Worm (Caenorhabditis elegans) whole organism, mixed stage, embryonic: Measurements from ENCODE around the gene clec-173.

Source experiments
- M03D4.4 ChIP-seq: sonication (generic microtip); optimal IDR thresholded peaks from 2 replicates; lab custom pipeline; 2017; ENCODE audit warnings: mild to moderate bottlenecking, missing genetic modification characterization, missing compliant biosample characterization
- bed-3 ChIP-seq: fragments of 200-800 bp; sonication (Bioruptor generic); optimal IDR thresholded peaks from 3 replicates; lab custom pipeline; 2018; ENCODE audit warnings: mild to moderate bottlenecking, missing genetic modification characterization, moderate library complexity, missing compliant biosample characterization
- blmp-1 ChIP-seq: fragments of 150-350 bp; optimal IDR thresholded peaks from 2 replicates; lab custom pipeline; 2014; ENCODE audit warnings: missing biosample characterization, missing genetic modification characterization
- ceh-39 ChIP-seq: fragments of 150-350 bp; optimal IDR thresholded peaks from 2 replicates; lab custom pipeline; 2014; ENCODE audit warnings: missing biosample characterization, missing genetic modification characterization
- ceh-43 ChIP-seq: fragments of 200-800 bp; sonication (Bioruptor generic); optimal IDR thresholded peaks from 2 replicates; lab custom pipeline; 2018; ENCODE audit warnings: mild to moderate bottlenecking, missing genetic modification characterization, moderate library complexity, missing compliant biosample characterization
- ceh-83 ChIP-seq: fragments of 200-800 bp; sonication (Bioruptor generic); optimal IDR thresholded peaks from 2 replicates; lab custom pipeline; 2018; ENCODE audit warnings: mild to moderate bottlenecking, missing genetic modification characterization, missing compliant biosample characterization
- cnd-1 ChIP-seq: fragments of 200-800 bp; sonication (Bioruptor generic); optimal IDR thresholded peaks from 2 replicates; lab custom pipeline; 2018; ENCODE audit warnings: mild to moderate bottlenecking, missing genetic modification characterization, missing compliant biosample characterization
- drap-1 ChIP-seq: fragments of 200-800 bp; sonication (Bioruptor generic); optimal IDR thresholded peaks from 3 replicates; lab custom pipeline; 2018; ENCODE audit warnings: mild to moderate bottlenecking, missing genetic modification characterization, missing compliant biosample characterization
- elt-1 ChIP-seq: sonication (generic microtip); optimal IDR thresholded peaks from 2 replicates; lab custom pipeline; 2017; ENCODE audit warnings: missing genetic modification characterization, mild to moderate bottlenecking, missing compliant biosample characterization, antibody characterized with exemption, moderate library complexity, borderline replicate concordance; ENCODE audit not compliant: insufficient read depth
- elt-3 ChIP-seq: fragments of 150-350 bp; optimal IDR thresholded peaks from 2 replicates; lab custom pipeline; 2014; ENCODE audit warnings: missing biosample characterization, missing genetic modification characterization
- flh-1 ChIP-seq: fragments of 200-800 bp; sonication (Bioruptor generic); optimal IDR thresholded peaks from 2 replicates; lab custom pipeline; 2018; ENCODE audit warnings: mild to moderate bottlenecking, missing genetic modification characterization, moderate library complexity, missing compliant biosample characterization
- ham-2 ChIP-seq: fragments of 200-800 bp; sonication (Bioruptor generic); optimal IDR thresholded peaks from 2 replicates; lab custom pipeline; 2018; ENCODE audit warnings: mild to moderate bottlenecking, missing genetic modification characterization, missing compliant biosample characterization
- hlh-1 ChIP-seq: fragments of 150-350 bp; optimal IDR thresholded peaks from 2 replicates; lab custom pipeline; 2014; ENCODE audit warnings: missing biosample characterization, missing genetic modification reagents, missing genetic modification characterization
- lin-13 ChIP-seq: fragments of 150-350 bp; optimal IDR thresholded peaks from 2 replicates; lab custom pipeline; 2014; ENCODE audit warnings: missing biosample characterization, missing genetic modification characterization
- lin-32 ChIP-seq: fragments of 200-800 bp; sonication (Bioruptor generic); optimal IDR thresholded peaks from 2 replicates; lab custom pipeline; 2018; ENCODE audit warnings: mild to moderate bottlenecking, missing genetic modification characterization, missing compliant biosample characterization
- lsy-2 ChIP-seq: fragments of 150-350 bp; optimal IDR thresholded peaks from 2 replicates; lab custom pipeline; 2014; ENCODE audit warnings: missing biosample characterization, missing genetic modification characterization
- mab-5 ChIP-seq: fragments of 150-350 bp; optimal IDR thresholded peaks from 2 replicates; lab custom pipeline; 2014; ENCODE audit warnings: missing biosample characterization, missing genetic modification characterization
- mls-2 ChIP-seq: sonication (generic microtip); optimal IDR thresholded peaks from 2 replicates; lab custom pipeline; 2016; ENCODE audit warnings: mild to moderate bottlenecking, missing genetic modification characterization, moderate library complexity, missing compliant biosample characterization
- nhr-12 ChIP-seq: fragments of 150-350 bp; optimal IDR thresholded peaks from 2 replicates; lab custom pipeline; 2014; ENCODE audit warnings: missing biosample characterization, missing genetic modification characterization
- nhr-2 ChIP-seq: fragments of 150-350 bp; optimal IDR thresholded peaks from 2 replicates; lab custom pipeline; 2014; ENCODE audit warnings: missing biosample characterization, missing genetic modification characterization
- nhr-28 ChIP-seq: fragments of 150-350 bp; optimal IDR thresholded peaks from 2 replicates; lab custom pipeline; 2014; ENCODE audit warnings: missing biosample characterization, missing genetic modification characterization
- nhr-76 ChIP-seq: sonication (generic microtip); optimal IDR thresholded peaks from 2 replicates; lab custom pipeline; 2017; ENCODE audit warnings: missing biosample characterization, missing genetic modification characterization
- pha-4 ChIP-seq: fragments of 150-350 bp; optimal IDR thresholded peaks from 2 replicates; lab custom pipeline; 2018; ENCODE audit warnings: missing biosample characterization, missing genetic modification reagents, missing genetic modification characterization
- sem-2 ChIP-seq: fragments of 200-800 bp; sonication (Bioruptor generic); optimal IDR thresholded peaks from 2 replicates; lab custom pipeline; 2018; ENCODE audit warnings: mild to moderate bottlenecking, missing genetic modification characterization, missing compliant biosample characterization
- snpc-4 ChIP-seq: fragments of 150-350 bp; optimal IDR thresholded peaks from 2 replicates; lab custom pipeline; 2014; ENCODE audit warnings: missing biosample characterization, missing genetic modification characterization
- tbx-8 ChIP-seq: fragments of 200-800 bp; sonication (Bioruptor generic); optimal IDR thresholded peaks from 2 replicates; lab custom pipeline; 2018; ENCODE audit warnings: mild to moderate bottlenecking, missing genetic modification characterization, moderate library complexity, missing compliant biosample characterization
- unc-39 ChIP-seq: fragments of 150-350 bp; optimal IDR thresholded peaks from 2 replicates; lab custom pipeline; 2014; ENCODE audit warnings: missing biosample characterization, missing genetic modification characterization
- unc-62 ChIP-seq: fragments of 150-350 bp; optimal IDR thresholded peaks from 2 replicates; lab custom pipeline; 2014; ENCODE audit warnings: missing biosample characterization, missing genetic modification reagents, missing genetic modification characterization
- zip-8 ChIP-seq: fragments of 150-350 bp; optimal IDR thresholded peaks from 2 replicates; lab custom pipeline; 2014; ENCODE audit warnings: missing biosample characterization, missing genetic modification characterization
- ztf-11 ChIP-seq: fragments of 150-350 bp; optimal IDR thresholded peaks from 2 replicates; lab custom pipeline; 2014; ENCODE audit warnings: missing biosample characterization, missing genetic modification characterization

The clec-173 gene

DNA sequence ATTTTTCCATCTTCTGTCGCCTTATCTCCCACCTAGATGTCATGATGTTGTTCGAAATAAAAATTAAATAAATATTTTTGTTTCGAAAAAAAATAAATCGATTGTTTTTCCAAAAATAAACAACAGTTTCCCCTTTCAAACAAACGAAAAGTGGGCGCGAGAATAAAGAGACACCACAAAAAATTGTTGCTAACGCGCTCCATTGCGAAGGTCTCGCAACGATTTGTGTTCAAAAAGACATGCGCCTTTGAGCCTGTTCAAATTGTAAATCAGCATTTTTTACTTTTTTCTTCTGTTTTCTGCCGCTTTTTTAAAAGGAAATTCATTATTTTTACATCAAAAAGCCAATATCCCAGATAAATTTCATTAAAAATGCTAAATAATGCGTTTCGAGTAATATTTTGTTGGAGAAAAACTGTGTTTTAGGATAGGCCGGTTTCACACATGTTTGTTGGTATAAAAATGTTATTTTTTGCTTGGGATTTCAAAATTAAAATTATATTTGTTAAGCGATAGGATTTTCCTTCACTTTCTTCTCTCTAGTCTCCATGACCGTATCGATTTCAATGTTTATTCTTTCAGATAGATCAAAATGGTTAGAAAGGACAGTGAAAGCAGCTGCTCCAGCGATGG is 27.2 kb upstream of the clec-173 start, which contains the start of gene W08E12.7 (continued):
- TF ChIP-seq zip-8 (tag; lab: Kevin White, UChicago) (no peak), nhr-76 (tag; lab: Kevin White, UChicago) (no peak), nhr-12 (tag; lab: Kevin White, UChicago) (no peak), blmp-1 (tag; lab: Kevin White, UChicago) (peak; percentile 45), elt-1 (tag; lab: Kevin White, UChicago) (no peak), M03D4.4 (peak; percentile 69)

DNA sequence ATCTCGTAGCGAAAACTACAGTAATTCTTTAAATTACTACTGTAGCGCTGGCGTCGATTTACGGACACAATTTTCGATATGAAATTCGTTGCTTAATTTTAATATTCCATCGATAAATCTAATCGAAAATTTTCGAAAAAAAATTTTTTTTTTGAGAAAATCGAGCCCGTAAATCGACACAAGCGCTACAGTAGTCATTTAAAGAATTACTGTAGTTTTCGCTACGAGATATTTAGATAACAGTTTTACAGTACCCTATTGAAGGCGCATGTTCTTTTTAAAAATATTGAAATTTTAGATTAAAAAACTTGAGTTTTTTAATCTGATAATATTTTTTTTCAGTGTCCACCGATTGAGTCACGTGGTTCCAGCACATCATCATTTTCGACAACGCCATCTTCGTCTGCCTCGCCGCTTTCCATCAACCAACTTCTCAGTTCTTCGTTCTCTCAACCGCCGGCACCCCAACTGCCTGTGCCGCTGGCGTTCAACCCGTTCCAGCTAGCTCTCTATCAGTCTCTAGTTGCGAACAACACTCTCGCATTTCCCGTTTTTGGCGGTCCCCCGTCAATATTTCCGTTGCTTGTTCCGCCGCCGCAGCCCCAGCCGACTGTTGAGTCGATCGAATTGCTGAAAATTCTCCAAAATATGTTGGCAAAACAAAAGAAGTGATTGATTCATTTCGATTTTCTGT is 26.5 kb upstream of the clec-173 start:
- no peak for TF ChIP-seq nhr-12 (tag; lab: Kevin White, UChicago)
- TF ChIP-seq mls-2 (tag; lab: Kevin White, UChicago): no peak
- no peak for TF ChIP-seq ztf-11 (tag; lab: Kevin White, UChicago)
- no peak for TF ChIP-seq pha-4 (tag; lab: Kevin White, UChicago)
- TF ChIP-seq hlh-1 (tag; lab: Kevin White, UChicago): no peak
- no peak for TF ChIP-seq nhr-28 (tag; lab: Kevin White, UChicago)
- TF ChIP-seq zip-8 (tag; lab: Kevin White, UChicago): no peak
- no peak for TF ChIP-seq ceh-43
- TF ChIP-seq ceh-83 (GFP tag; lab: Kevin White, UChicago): no peak
- no peak for TF ChIP-seq bed-3 (GFP tag; lab: Kevin White, UChicago)
- TF ChIP-seq lin-32: no peak
- TF ChIP-seq flh-1 (GFP tag; lab: Kevin White, UChicago): no peak
- no peak for TF ChIP-seq elt-1 (tag; lab: Kevin White, UChicago)

DNA sequence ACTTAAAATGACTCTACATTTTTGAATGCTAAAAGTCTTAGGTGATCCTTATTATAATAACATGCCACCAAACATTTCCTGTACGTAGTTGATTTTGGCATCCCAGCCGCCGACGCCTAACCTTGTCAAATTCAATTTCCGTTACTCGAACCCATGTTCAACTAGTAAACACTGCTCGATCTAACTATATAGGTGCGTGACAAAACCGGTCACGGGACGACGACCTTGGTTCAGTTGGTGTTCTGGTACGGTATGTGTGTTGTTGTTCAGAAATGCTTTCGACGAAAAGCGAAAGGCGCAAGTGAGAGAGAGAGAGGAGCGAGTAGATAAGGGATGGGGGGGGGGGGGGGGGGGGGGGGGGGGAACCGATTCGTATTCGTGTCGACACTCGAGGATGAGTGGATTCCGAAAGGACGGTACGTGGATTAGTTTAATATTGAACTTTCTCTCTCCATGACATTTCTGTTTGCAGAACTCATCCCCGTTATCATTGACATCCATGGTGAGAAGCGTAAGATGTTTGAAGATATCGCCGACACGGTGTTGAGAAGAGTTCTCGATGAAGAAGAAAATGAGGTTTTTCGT is 24.6 kb upstream of the clec-173 start, which contains the start of gene W08E12.8:
W08E12.8 (plus strand) TSS at position 395 of the 585 bp plus-strand sequence.
- TF ChIP-seq tbx-8: no peak
- TF ChIP-seq bed-3 (GFP tag; lab: Kevin White, UChicago): no peak
- no peak for TF ChIP-seq pha-4 (tag; lab: Kevin White, UChicago)
- no peak for TF ChIP-seq cnd-1 (tag; lab: Kevin White, UChicago)
- no peak for TF ChIP-seq mls-2 (tag; lab: Kevin White, UChicago)
- TF ChIP-seq, all 35 proteins: peak for 0

DNA sequence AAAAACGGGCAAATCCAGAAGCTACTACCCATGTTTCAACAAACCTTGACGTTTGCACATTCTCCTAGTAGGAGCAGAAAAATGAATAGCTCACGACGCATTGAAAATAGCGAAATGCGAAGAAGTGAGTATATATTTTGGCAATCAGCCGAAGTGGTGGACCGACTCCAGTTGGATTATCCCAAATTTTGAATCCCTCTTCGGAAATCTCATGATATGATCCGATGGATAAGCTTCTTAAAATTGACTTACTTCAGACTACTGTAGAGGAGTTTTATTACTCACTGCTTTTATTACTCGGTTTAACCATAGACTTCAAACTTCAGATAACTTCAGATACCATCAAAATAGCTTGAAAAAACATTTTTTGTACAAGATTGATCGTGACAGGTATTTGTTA is 21.8 kb upstream of the clec-173 start, which contains the start of gene gcy-23:
gcy-23 (minus strand) TSS at position 101 of the 400 bp plus-strand sequence.
- TF ChIP-seq cnd-1 (tag; lab: Kevin White, UChicago) (no peak), unc-39 (no peak), lsy-2 (tag; lab: Kevin White, UChicago) (no peak), ham-2 (no peak), nhr-76 (tag; lab: Kevin White, UChicago) (no peak), mab-5 (tag; lab: Kevin White, UChicago) (no peak), ztf-11 (tag; lab: Kevin White, UChicago) (no peak)

DNA sequence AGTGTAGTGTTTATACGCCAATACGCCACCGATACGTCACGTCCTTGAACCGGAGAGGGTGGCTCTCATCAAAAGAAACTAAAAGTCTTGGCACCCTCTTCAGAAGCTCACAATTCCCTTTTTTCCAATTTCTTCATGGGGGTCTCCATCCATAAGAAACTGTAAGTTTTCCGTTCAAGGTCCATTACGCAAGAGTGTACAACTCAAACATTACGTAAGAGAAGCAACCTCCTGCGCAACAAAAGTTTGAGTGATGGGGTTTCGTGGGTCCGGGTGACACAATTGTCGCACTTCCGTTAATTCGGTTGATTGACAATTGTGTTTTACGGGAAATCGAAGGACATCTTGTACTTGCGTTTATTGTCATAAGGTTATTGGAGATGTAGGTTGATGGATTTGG is 11.3 kb upstream of the clec-173 start:
- TF ChIP-seq lsy-2 (tag; lab: Kevin White, UChicago) (no peak), snpc-4 (tag; lab: Kevin White, UChicago) (no peak), unc-39 (no peak), cnd-1 (tag; lab: Kevin White, UChicago) (no peak), elt-3 (tag; lab: Kevin White, UChicago) (no peak), nhr-2 (peak; percentile 74), zip-8 (tag; lab: Kevin White, UChicago) (peak; percentile 86), nhr-76 (tag; lab: Kevin White, UChicago) (no peak), mab-5 (tag; lab: Kevin White, UChicago) (no peak), elt-1 (tag; lab: Kevin White, UChicago) (no peak), mls-2 (tag; lab: Kevin White, UChicago) (no peak), ceh-43 (no peak), tbx-8 (no peak), unc-62 (peak; percentile 87), drap-1 (GFP tag; lab: Kevin White, UChicago) (no peak), ztf-11 (tag; lab: Kevin White, UChicago) (no peak), flh-1 (GFP tag; lab: Kevin White, UChicago) (no peak), lin-13 (no peak), sem-2 (no peak), pha-4 (tag; lab: Kevin White, UChicago) (no peak), blmp-1 (tag; lab: Kevin White, UChicago) (no peak), ceh-39 (tag; lab: Kevin White, UChicago) (no peak), hlh-1 (tag; lab: Kevin White, UChicago) (no peak)
